Worm (Caenorhabditis elegans) whole organism, L3 larva: ENCODE results near the gene fbxa-181.

Experiments
- elt-2 ChIP-seq: sonication (generic microtip); optimal IDR thresholded peaks from 2 replicates; lab custom pipeline; 2016; ENCODE audit warnings: missing genetic modification reagents, mild to moderate bottlenecking, missing genetic modification characterization, missing compliant biosample characterization
- lin-15B ChIP-seq: fragments of 150-350 bp; optimal IDR thresholded peaks from 2 replicates; lab custom pipeline; 2014; ENCODE audit warnings: missing biosample characterization, missing genetic modification characterization
- lsy-12 ChIP-seq: sonication (generic microtip); optimal IDR thresholded peaks from 2 replicates; lab custom pipeline; 2016; ENCODE audit warnings: mild to moderate bottlenecking, missing genetic modification characterization, missing compliant biosample characterization
- mdl-1 ChIP-seq: fragments of 150-350 bp; optimal IDR thresholded peaks from 2 replicates; lab custom pipeline; 2014; ENCODE audit warnings: missing biosample characterization, missing genetic modification characterization
- nhr-11 ChIP-seq: fragments of 150-350 bp; optimal IDR thresholded peaks from 2 replicates; lab custom pipeline; 2014; ENCODE audit warnings: missing biosample characterization, missing genetic modification characterization
- nhr-76 ChIP-seq: fragments of 150-350 bp; sonication (generic microtip); optimal IDR thresholded peaks from 5 replicates; lab custom pipeline; 2014; ENCODE audit warnings: missing biosample characterization, missing genetic modification characterization
- pha-4 ChIP-seq: fragments of 150-350 bp; optimal IDR thresholded peaks from 2 replicates; lab custom pipeline; 2014; ENCODE audit warnings: missing biosample characterization, missing genetic modification reagents, missing genetic modification characterization
- tbx-2 ChIP-seq: sonication (generic microtip); optimal IDR thresholded peaks from 2 replicates; lab custom pipeline; 2016; ENCODE audit warnings: mild to moderate bottlenecking, missing genetic modification characterization, missing compliant biosample characterization
- zag-1 ChIP-seq: fragments of 150-350 bp; optimal IDR thresholded peaks from 2 replicates; lab custom pipeline; 2014; ENCODE audit warnings: missing biosample characterization, missing genetic modification characterization
- ztf-11 ChIP-seq: fragments of 150-350 bp; optimal IDR thresholded peaks from 2 replicates; lab custom pipeline; 2014; ENCODE audit warnings: missing biosample characterization, missing genetic modification characterization

ce11 chrV:13725574-13725973, at the start of gene fbxa-181:
- TF ChIP-seq nhr-11 (no peak), zag-1 (no peak), lin-15B (tag; lab: Kevin White, UChicago) (no peak), tbx-2 (tag; lab: Kevin White, UChicago) (no peak), ztf-11 (no peak), elt-2 (no peak), mdl-1 (no peak), pha-4 (no peak), nhr-76 (tag; lab: Kevin White, UChicago) (no peak), lsy-12 (tag; lab: Kevin White, UChicago) (no peak)
